Worm (Caenorhabditis elegans): ENCODE data around the gene dmsr-9.

The dmsr-9 gene

DNA sequence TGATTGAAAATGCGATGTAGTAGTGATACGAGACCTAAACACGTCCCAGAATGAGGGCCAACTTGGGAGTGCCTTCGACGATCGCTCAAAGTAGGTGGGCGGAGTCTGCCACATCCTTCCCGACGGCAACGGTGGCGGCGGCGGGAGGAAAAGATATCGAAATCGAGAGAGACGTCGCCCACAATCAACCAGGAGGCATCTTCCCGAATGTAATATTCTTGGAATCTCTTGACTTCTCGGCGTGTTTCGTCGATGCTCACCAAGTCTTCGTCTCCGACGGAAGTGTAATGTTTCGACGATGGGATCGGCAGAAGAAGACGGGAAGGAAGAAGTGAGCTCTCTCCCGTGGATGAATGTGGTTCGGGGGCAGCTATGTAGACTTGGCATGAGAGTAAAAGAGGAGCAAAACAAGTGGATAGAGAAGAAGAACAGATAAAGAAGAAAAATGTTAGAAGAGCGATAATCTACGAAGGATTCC, 31.0 kb downstream of the dmsr-9 start, which contains the start of the genes T25F10.1 and clik-1 (continued):
- TF ChIP-seq ceh-88 (GFP tag; IDR thresholded peaks at IDR 0.05) (no peak), ceh-8 (GFP tag; optimal IDR thresholded peaks at IDR 0.05) (no peak), Y116A8C.19 (tag; optimal IDR thresholded peaks at IDR 0.05; ENCODE audit: borderline replicate concordance) (no peak), ceh-90 (tag; optimal IDR thresholded peaks at IDR 0.05) (no peak), nhr-90 (tag; optimal IDR thresholded peaks at IDR 0.05; ENCODE audit: poor library complexity) (no peak), nhr-47 (tag; optimal IDR thresholded peaks at IDR 0.05) (no peak), hlh-17 (GFP tag; optimal IDR thresholded peaks at IDR 0.05; ENCODE audit: borderline replicate concordance) (no peak), pag-3 (tag; optimal IDR thresholded peaks at IDR 0.05; ENCODE audit: borderline replicate concordance, insufficient read depth) (peak; percentile 97), lsy-2 (tag; optimal IDR thresholded peaks at IDR 0.05) (peak in 1 of 2 experiments; percentile 28), isw-1 (GFP tag; IDR thresholded peaks at IDR 0.05) (no peak), sox-4 (tag; optimal IDR thresholded peaks at IDR 0.05) (no peak), egl-27 (tag; optimal IDR thresholded peaks at IDR 0.05) (no peak), elt-2 (tag; optimal IDR thresholded peaks at IDR 0.05) (no peak), mep-1 (tag; optimal IDR thresholded peaks at IDR 0.05) (peak; percentile 13), rnt-1 (tag; optimal IDR thresholded peaks at IDR 0.05) (peak; percentile 76), pax-3 (tag; optimal IDR thresholded peaks at IDR 0.05) (no peak), unc-98 (GFP tag; IDR thresholded peaks at IDR 0.05) (no peak), nhr-11 (tag; optimal IDR thresholded peaks at IDR 0.05) (no peak), nhr-237 (tag; optimal IDR thresholded peaks at IDR 0.05) (no peak), blmp-1 (tag; optimal IDR thresholded peaks at IDR 0.05) (no peak)

DNA sequence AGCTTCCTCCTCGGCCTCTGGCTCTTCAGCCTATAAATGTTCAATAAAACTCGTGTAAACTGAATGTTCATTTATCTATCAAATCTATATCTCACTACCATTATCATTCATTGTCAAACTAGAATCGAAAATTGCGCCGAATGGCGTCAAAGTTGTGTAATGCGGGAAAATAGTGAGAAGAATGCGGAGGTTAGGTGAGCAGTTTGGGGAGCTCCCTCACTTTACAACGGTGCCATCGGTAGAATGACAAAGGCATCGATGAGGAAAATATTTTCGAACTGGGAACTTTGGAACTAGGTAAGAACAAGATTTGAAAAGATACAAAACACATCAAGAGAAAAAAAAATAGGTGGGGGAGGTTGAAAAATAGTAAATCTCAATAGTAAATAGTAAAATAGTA, 31.9 kb downstream of the dmsr-9 start:
- TF ChIP-seq rnt-1 (tag; optimal IDR thresholded peaks at IDR 0.05), result peak; percentile 52
- TF ChIP-seq C04F5.9 (tag; optimal IDR thresholded peaks at IDR 0.05), result no peak
- peak; percentile 64 for TF ChIP-seq lin-14 (GFP tag; optimal IDR thresholded peaks at IDR 0.05)
- TF ChIP-seq mdl-1 (tag; optimal IDR thresholded peaks at IDR 0.05), result no peak
- TF ChIP-seq pag-3 (tag; optimal IDR thresholded peaks at IDR 0.05; ENCODE audit: borderline replicate concordance, insufficient read depth), result peak; percentile 99
- peak; percentile 37 for TF ChIP-seq nhr-71 (tag; optimal IDR thresholded peaks at IDR 0.05)

DNA sequence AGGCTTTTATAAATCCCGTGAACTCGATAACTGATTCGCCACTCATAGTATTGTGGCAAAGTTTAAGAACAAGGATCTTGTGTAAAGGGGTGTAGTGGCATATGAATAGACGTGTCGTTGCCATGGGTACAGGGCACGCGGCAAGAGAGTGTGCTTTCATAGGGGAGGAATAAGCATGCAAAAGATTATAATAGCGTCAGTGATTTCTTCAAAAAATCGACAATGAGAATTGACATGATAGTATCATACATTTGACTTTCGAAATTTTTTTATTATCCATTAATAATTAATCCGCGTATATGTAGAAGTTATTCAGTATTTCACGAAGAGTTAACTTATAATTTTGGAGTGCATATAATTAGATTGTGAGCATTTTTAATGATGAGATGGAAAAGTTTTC, 34.5 kb downstream of the dmsr-9 start, which contains the start of gene bbs-8:
Gene bbs-8, minus strand, starts transcription at position 101 of the 400 bp plus-strand sequence.
- TF ChIP-seq sox-4 (tag; optimal IDR thresholded peaks at IDR 0.05), result no peak
- TF ChIP-seq efl-1 (optimal IDR thresholded peaks at IDR 0.05), result no peak
- peak in 1 of 2 experiments; percentile 61 for TF ChIP-seq efl-1 (GFP tag; optimal IDR thresholded peaks at IDR 0.05 in 1 of 2)
- TF ChIP-seq fkh-8 (tag; optimal IDR thresholded peaks at IDR 0.05), result peak; percentile 60

DNA sequence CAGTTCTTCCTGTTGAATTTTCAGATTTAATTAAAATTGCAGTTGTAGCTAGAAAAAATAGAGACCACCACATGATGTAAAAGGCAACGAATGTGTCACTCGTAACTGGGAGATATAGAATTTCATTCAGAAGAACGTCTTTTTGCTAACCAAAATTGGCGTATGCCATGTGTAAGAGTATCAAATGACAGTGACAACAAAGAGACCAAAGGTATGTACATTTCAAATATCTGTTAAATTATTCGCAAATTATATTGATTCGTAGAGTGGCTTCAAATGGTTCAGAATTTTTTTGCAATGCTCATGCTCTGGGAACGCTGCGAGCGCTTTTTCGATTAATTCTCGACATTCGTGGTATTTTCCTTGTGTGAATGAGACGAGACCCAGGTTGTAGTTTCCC, 37.1 kb downstream of the dmsr-9 start, which contains the start of gene T25F10.4:
Gene T25F10.4, minus strand, starts transcription at position 101 of the 400 bp plus-strand sequence.
- TF ChIP-seq nhr-76 (tag; optimal IDR thresholded peaks at IDR 0.05) (no peak), tlp-1 (tag; optimal IDR thresholded peaks at IDR 0.05) (no peak)

DNA sequence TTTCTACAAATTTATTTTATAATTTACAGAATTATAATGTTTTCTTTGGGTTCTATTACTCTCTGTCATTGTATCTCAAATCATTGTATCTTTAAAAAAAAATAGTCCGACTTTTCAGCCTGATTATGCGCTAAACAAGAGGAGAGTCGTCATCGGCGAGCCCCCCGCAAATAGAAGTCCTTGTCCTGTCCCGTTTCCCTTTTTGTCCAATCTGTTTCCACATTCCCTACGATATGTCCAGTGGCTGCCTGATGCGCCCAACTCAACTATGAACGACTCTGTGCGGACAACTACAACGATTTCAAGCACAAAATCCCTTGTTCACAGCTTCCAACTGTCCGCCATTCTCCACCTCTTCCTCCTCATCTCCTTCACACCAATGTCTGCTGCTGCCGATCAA, 41.4 kb downstream of the dmsr-9 start, which contains the start of gene dbl-1:
Gene dbl-1, plus strand, starts transcription at position 119 of the 400 bp plus-strand sequence.
- TF ChIP-seq efl-1 (optimal IDR thresholded peaks at IDR 0.05) (no peak), efl-1 (GFP tag; optimal IDR thresholded peaks at IDR 0.05 in 1 of 2) (peak in 1 of 2 experiments; percentile 11), sox-4 (tag; optimal IDR thresholded peaks at IDR 0.05) (no peak), ces-1 (GFP tag; optimal IDR thresholded peaks at IDR 0.05) (no peak), nhr-20 (tag; optimal IDR thresholded peaks at IDR 0.05) (no peak), nhr-11 (tag; optimal IDR thresholded peaks at IDR 0.05) (no peak), C16A3.4 (tag; optimal IDR thresholded peaks at IDR 0.05) (no peak), fos-1 (tag; optimal IDR thresholded peaks at IDR 0.05) (no peak), mef-2 (tag; optimal IDR thresholded peaks at IDR 0.05) (no peak)

Measured in whole organism, L1 larva.